Worm (Caenorhabditis elegans) whole organism, L4 larva: Measurements from ENCODE around the gene epn-1.

Source experiments
- D1046.2 ChIP-seq: fragments of 200-800 bp; sonication (Bioruptor generic); IDR thresholded peaks from 2 replicates; pipeline ENCODE4 v1.3.6; 2022; ENCODE audit warnings: missing genetic modification characterization, missing compliant biosample characterization
- F44E2.7 ChIP-seq: fragments of 200-800 bp; sonication (Bioruptor generic); IDR thresholded peaks from 2 replicates; pipeline ENCODE4 v2.1.2; 2022; ENCODE audit warnings: missing genetic modification characterization, missing compliant biosample characterization
- T20F7.1 ChIP-seq: fragments of 200-800 bp; sonication (Bioruptor generic); optimal IDR thresholded peaks from 2 replicates; lab custom pipeline; 2018; ENCODE audit warnings: mild to moderate bottlenecking, missing genetic modification characterization, missing compliant biosample characterization
- Y105C5A.15 ChIP-seq: fragments of 200-800 bp; sonication (Bioruptor generic); IDR thresholded peaks from 2 replicates; pipeline ENCODE4 v1.3.6; 2022; ENCODE audit warnings: missing genetic modification characterization, missing compliant biosample characterization
- Y5F2A.4 ChIP-seq: fragments of 200-800 bp; sonication (Bioruptor generic); optimal IDR thresholded peaks from 2 replicates; lab custom pipeline; 2018; ENCODE audit warnings: mild to moderate bottlenecking, missing genetic modification characterization, missing compliant biosample characterization
- Y75B8A.6 ChIP-seq: fragments of 200-800 bp; sonication (Bioruptor generic); IDR thresholded peaks from 2 replicates; pipeline ENCODE4 v1.3.6; 2022; ENCODE audit warnings: missing genetic modification reagents, missing genetic modification characterization, missing compliant biosample characterization
- ZK337.2 ChIP-seq: fragments of 200-800 bp; sonication (Bioruptor generic); IDR thresholded peaks from 2 replicates; pipeline ENCODE4 v1.3.6; 2022; ENCODE audit warnings: missing genetic modification reagents, missing genetic modification characterization, missing compliant biosample characterization
- aha-1 ChIP-seq: fragments of 150-350 bp; peaks from one replicate; lab custom pipeline; 2014; ENCODE audit warnings: missing biosample characterization, missing genetic modification characterization
- attf-4 ChIP-seq: sonication (generic microtip); optimal IDR thresholded peaks from 3 replicates; lab custom pipeline; 2017; ENCODE audit warnings: missing biosample characterization, missing genetic modification characterization
- ceh-82 ChIP-seq: sonication (generic microtip); optimal IDR thresholded peaks from 2 replicates; lab custom pipeline; 2017; ENCODE audit warnings: missing biosample characterization, missing genetic modification characterization
- ces-1 ChIP-seq: fragments of 150-350 bp; sonication (generic microtip); optimal IDR thresholded peaks from 4 replicates; lab custom pipeline; 2014; ENCODE audit warnings: missing biosample characterization, missing genetic modification reagents, missing genetic modification characterization
- cey-2 ChIP-seq: sonication (generic microtip); optimal IDR thresholded peaks from 3 replicates; lab custom pipeline; 2017; ENCODE audit warnings: missing genetic modification characterization, mild to moderate bottlenecking, missing compliant biosample characterization, antibody characterized with exemption, borderline replicate concordance; ENCODE audit not compliant: insufficient read depth
- daf-12 ChIP-seq: fragments of 150-350 bp; optimal IDR thresholded peaks from 2 replicates; lab custom pipeline; 2014; ENCODE audit warnings: missing biosample characterization, missing genetic modification reagents, missing genetic modification characterization
- daf-16 ChIP-seq, 3 experiments: sonication (generic microtip); optimal IDR thresholded peaks; 2 replicates each; lab custom pipeline; 2016 to 2017; ENCODE audit warnings: missing genetic modification characterization in 3 of 3, missing genetic modification reagents in 3 of 3, mild to moderate bottlenecking in 2 of 3, missing compliant biosample characterization in 2 of 3, missing biosample characterization in 1 of 3, moderate library complexity in 1 of 3
- daf-19 ChIP-seq: fragments of 200-800 bp; sonication (Bioruptor generic); conservative IDR thresholded peaks from 2 replicates; pipeline ENCODE4 v1.3.6; 2022; ENCODE audit warnings: missing genetic modification characterization, missing compliant biosample characterization
- dmd-6 ChIP-seq: fragments of 200-800 bp; sonication (Bioruptor generic); IDR thresholded peaks from 2 replicates; pipeline ENCODE4 v1.3.6; 2022; ENCODE audit warnings: missing genetic modification reagents, missing genetic modification characterization, missing compliant biosample characterization
- dpl-1 ChIP-seq: fragments of 150-350 bp; optimal IDR thresholded peaks from 2 replicates; lab custom pipeline; 2014; ENCODE audit warnings: missing biosample characterization, missing genetic modification reagents, missing genetic modification characterization
- egl-43 ChIP-seq: fragments of 200-800 bp; sonication (Bioruptor generic); IDR thresholded peaks from 2 replicates; pipeline ENCODE4 v1.3.6; 2022; ENCODE audit warnings: missing genetic modification reagents, missing genetic modification characterization, missing compliant biosample characterization
- fos-1 ChIP-seq: fragments of 150-350 bp; optimal IDR thresholded peaks from 2 replicates; lab custom pipeline; 2014; ENCODE audit warnings: missing biosample characterization, missing genetic modification characterization
- hlh-30 ChIP-seq: sonication (generic microtip); optimal IDR thresholded peaks from 2 replicates; lab custom pipeline; 2017; ENCODE audit warnings: antibody characterized with exemption, mild to moderate bottlenecking, missing genetic modification characterization, missing compliant biosample characterization; ENCODE audit not compliant: insufficient read depth
- lim-7 ChIP-seq: fragments of 200-800 bp; sonication (Bioruptor generic); IDR thresholded peaks from 2 replicates; pipeline ENCODE4 v1.3.6; 2022; ENCODE audit warnings: missing genetic modification characterization, missing compliant biosample characterization
- lin-1 ChIP-seq: fragments of 200-800 bp; sonication (Bioruptor generic); IDR thresholded peaks from 2 replicates; pipeline ENCODE4 v1.3.6; 2022; ENCODE audit warnings: missing genetic modification reagents, missing genetic modification characterization, missing compliant biosample characterization
- mdt-29 ChIP-seq: fragments of 200-800 bp; sonication (Bioruptor generic); IDR thresholded peaks from 2 replicates; pipeline ENCODE4 v1.3.6; 2022; ENCODE audit warnings: missing genetic modification reagents, missing genetic modification characterization, missing compliant biosample characterization
- mxl-2 ChIP-seq: fragments of 200-800 bp; sonication (Bioruptor generic); conservative IDR thresholded peaks from 2 replicates; pipeline ENCODE4 v1.3.6; 2022; ENCODE audit warnings: missing genetic modification reagents, missing genetic modification characterization, missing compliant biosample characterization
- mxl-3 ChIP-seq: fragments of 200-800 bp; sonication (Bioruptor generic); optimal IDR thresholded peaks from 2 replicates; lab custom pipeline; 2018; ENCODE audit warnings: mild to moderate bottlenecking, missing genetic modification characterization, missing compliant biosample characterization
- nhr-102 ChIP-seq: sonication (generic microtip); optimal IDR thresholded peaks from 2 replicates; lab custom pipeline; 2016; ENCODE audit warnings: mild to moderate bottlenecking, missing genetic modification characterization, moderate library complexity, missing compliant biosample characterization
- nhr-111 ChIP-seq: fragments of 200-800 bp; sonication (Bioruptor generic); optimal IDR thresholded peaks from 2 replicates; lab custom pipeline; 2018; ENCODE audit warnings: mild to moderate bottlenecking, missing genetic modification characterization, missing compliant biosample characterization
- nhr-237 ChIP-seq: sonication (generic microtip); optimal IDR thresholded peaks from 2 replicates; lab custom pipeline; 2017; ENCODE audit warnings: missing biosample characterization, missing genetic modification characterization
- nhr-41 ChIP-seq: fragments of 200-800 bp; sonication (Bioruptor generic); IDR thresholded peaks from 2 replicates; pipeline ENCODE4 v1.3.6; 2022; ENCODE audit warnings: missing genetic modification reagents, missing genetic modification characterization, missing compliant biosample characterization
- nhr-76 ChIP-seq: fragments of 150-350 bp; optimal IDR thresholded peaks from 2 replicates; lab custom pipeline; 2014; ENCODE audit warnings: missing biosample characterization, missing genetic modification characterization
- nhr-77 ChIP-seq: fragments of 150-350 bp; optimal IDR thresholded peaks from 2 replicates; lab custom pipeline; 2014; ENCODE audit warnings: missing biosample characterization, missing genetic modification characterization
- pha-4 ChIP-seq, 2 experiments: fragments of 150-350 bp in 1 of 2; fragments of 200-800 bp in 1 of 2; sonication (Bioruptor generic) in 1 of 2; IDR thresholded peaks in 1 of 2; optimal IDR thresholded peaks in 1 of 2; 2 replicates each; pipeline versions ENCODE4 v1.3.6 to Lab custom; 2014 to 2022; ENCODE audit warnings: missing genetic modification characterization in 2 of 2, missing genetic modification reagents in 2 of 2, missing biosample characterization in 1 of 2, missing compliant biosample characterization in 1 of 2
- set-16 ChIP-seq: fragments of 200-800 bp; sonication (Bioruptor generic); IDR thresholded peaks from 2 replicates; pipeline ENCODE4 v1.3.6; 2022; ENCODE audit warnings: missing genetic modification reagents, missing genetic modification characterization, missing compliant biosample characterization
- skn-1 ChIP-seq: fragments of 150-350 bp; optimal IDR thresholded peaks from 2 replicates; lab custom pipeline; 2014; ENCODE audit warnings: missing biosample characterization, missing genetic modification characterization
- snpc-4 ChIP-seq: fragments of 150-350 bp; optimal IDR thresholded peaks from 2 replicates; lab custom pipeline; 2014; ENCODE audit warnings: missing biosample characterization, missing genetic modification characterization
- unc-130 ChIP-seq: sonication (generic microtip); optimal IDR thresholded peaks from 2 replicates; lab custom pipeline; 2016; ENCODE audit warnings: missing genetic modification reagents, missing genetic modification characterization, missing compliant biosample characterization
- zag-1 ChIP-seq: fragments of 150-350 bp; optimal IDR thresholded peaks from 2 replicates; lab custom pipeline; 2014; ENCODE audit warnings: missing biosample characterization, missing genetic modification characterization
- zfp-2 ChIP-seq: sonication (generic microtip); optimal IDR thresholded peaks from 2 replicates; lab custom pipeline; 2016; ENCODE audit warnings: mild to moderate bottlenecking, missing genetic modification characterization, missing compliant biosample characterization
- zip-2 ChIP-seq: fragments of 150-350 bp; optimal IDR thresholded peaks from 2 replicates; lab custom pipeline; 2014; ENCODE audit warnings: missing biosample characterization, missing genetic modification characterization
- ztf-7 ChIP-seq: fragments of 150-350 bp; optimal IDR thresholded peaks from 2 replicates; lab custom pipeline; 2014; ENCODE audit warnings: missing biosample characterization, missing genetic modification characterization

The epn-1 gene

DNA sequence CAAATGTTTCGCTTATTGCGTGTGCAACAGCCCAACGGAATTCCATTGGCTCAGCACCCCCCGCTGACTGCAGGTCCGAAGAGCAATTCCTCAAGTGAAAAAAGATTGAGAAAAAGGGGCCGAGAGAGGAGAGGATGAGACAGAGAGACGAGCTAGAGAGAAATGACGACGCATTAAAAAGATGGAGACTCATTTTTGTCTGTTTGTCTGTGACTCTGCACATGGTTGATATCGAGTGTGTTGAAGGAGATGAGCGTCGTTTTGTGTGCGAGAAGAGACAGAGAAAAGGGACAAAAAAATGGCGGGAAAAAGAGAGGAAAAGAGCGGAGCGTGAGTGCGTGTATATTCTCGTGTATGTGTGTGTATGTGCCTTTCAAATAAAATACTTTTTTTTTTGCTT is 22.7 kb upstream of the epn-1 start (continued):
- peak in 1 of 2 experiments; percentile 64 for TF ChIP-seq daf-16 (GFP tag; optimal IDR thresholded peaks at IDR 0.05; lab: Kevin White, UChicago)
- peak; percentile 59 for TF ChIP-seq daf-16 (tag; optimal IDR thresholded peaks at IDR 0.05; lab: Kevin White, UChicago)
- peak; percentile 75 for TF ChIP-seq dpl-1 (GFP tag; lab: Kevin White, UChicago)
- TF ChIP-seq nhr-76 = no peak
- TF ChIP-seq pha-4 (GFP tag; IDR thresholded peaks at IDR 0.05; lab: Robert Waterston, UW) = peak; percentile 59; the same call in 1 of the 2 replicates
- peak; percentile 97 for TF ChIP-seq pha-4 (tag; optimal IDR thresholded peaks at IDR 0.05; lab: Kevin White, UChicago)
- TF ChIP-seq Y5F2A.4 (GFP tag; lab: Kevin White, UChicago) = no peak
- TF ChIP-seq dmd-6 (GFP tag; lab: Robert Waterston, UW) = peak; percentile 85
- no peak for TF ChIP-seq daf-19 (GFP tag; lab: Robert Waterston, UW)
- peak; percentile 99 for TF ChIP-seq aha-1 (tag; lab: Kevin White, UChicago)
- no peak for TF ChIP-seq ZK337.2
- TF ChIP-seq lin-1 (GFP tag; lab: Robert Waterston, UW) = no peak
- TF ChIP-seq mxl-3 (GFP tag; lab: Kevin White, UChicago) = peak; percentile 74
- no peak for TF ChIP-seq fos-1 (tag; lab: Kevin White, UChicago)
- TF ChIP-seq skn-1 (tag; lab: Kevin White, UChicago) = no peak
- TF ChIP-seq egl-43 (GFP tag; lab: Robert Waterston, UW) = no peak; the same call in 1 of the 2 replicates
- TF ChIP-seq unc-130 = no peak
- no peak for TF ChIP-seq zag-1 (tag; lab: Kevin White, UChicago)
- no peak for TF ChIP-seq snpc-4
- peak; percentile 24 for TF ChIP-seq ces-1 (GFP tag; lab: Kevin White, UChicago)
- TF ChIP-seq attf-4 (tag; lab: Kevin White, UChicago) = no peak
- peak; percentile 95 for TF ChIP-seq hlh-30 (tag; lab: Kevin White, UChicago)
- TF ChIP-seq Y75B8A.6 = no peak
- peak; percentile 60 for TF ChIP-seq T20F7.1 (GFP tag; lab: Kevin White, UChicago)
- no peak for TF ChIP-seq cey-2 (tag; lab: Kevin White, UChicago)
- no peak for TF ChIP-seq mxl-2 (GFP tag; lab: Robert Waterston, UW)

DNA sequence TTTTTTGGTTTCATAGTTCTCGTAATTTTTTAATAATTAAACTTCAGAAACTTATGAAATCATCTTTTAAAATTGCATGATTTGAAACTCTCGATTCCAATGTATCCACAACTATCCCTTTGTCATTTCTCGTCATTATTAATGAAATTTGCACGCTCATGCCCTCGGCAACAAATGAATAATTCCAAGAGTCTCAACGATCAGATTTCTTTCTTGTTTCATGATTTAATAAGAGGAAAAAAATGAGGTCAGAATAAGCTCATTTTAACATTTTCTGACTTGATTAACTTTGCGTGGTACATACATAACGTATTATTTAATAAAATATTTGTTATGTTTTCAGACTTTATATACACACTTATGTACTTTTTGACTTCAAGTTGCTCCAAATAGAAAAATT is 20.0 kb upstream of the epn-1 start:
- TF ChIP-seq hlh-30 (tag; lab: Kevin White, UChicago) = no peak
- no peak for TF ChIP-seq mdt-29 (GFP tag; lab: Robert Waterston, UW)
- no peak for TF ChIP-seq lim-7 (GFP tag; lab: Robert Waterston, UW)
- no peak for TF ChIP-seq nhr-111 (GFP tag; lab: Kevin White, UChicago)
- no peak for TF ChIP-seq nhr-77 (tag; lab: Kevin White, UChicago)
- no peak for TF ChIP-seq fos-1 (tag; lab: Kevin White, UChicago)
- TF ChIP-seq nhr-237 (tag; lab: Kevin White, UChicago) = no peak
- TF ChIP-seq nhr-102 (tag; lab: Kevin White, UChicago) = no peak
- TF ChIP-seq nhr-41 (GFP tag; lab: Robert Waterston, UW) = no peak
- TF ChIP-seq daf-12 (tag; lab: Kevin White, UChicago) = no peak
- TF ChIP-seq set-16 (GFP tag; lab: Robert Waterston, UW) = no peak
- TF ChIP-seq Y105C5A.15 (GFP tag; lab: Robert Waterston, UW) = no peak
- no peak for TF ChIP-seq F44E2.7
- no peak for TF ChIP-seq ceh-82 (tag; lab: Kevin White, UChicago)
- no peak for TF ChIP-seq D1046.2 (GFP tag; lab: Robert Waterston, UW)
- TF ChIP-seq ztf-7 (tag; lab: Kevin White, UChicago) = no peak
- no peak for TF ChIP-seq zip-2
- TF ChIP-seq zfp-2 = no peak
